Worm (Caenorhabditis elegans) whole organism, L4 larva: ENCODE results near the gene ZK1320.3.

Experiments
- F10B5.3 ChIP-seq: sonication (generic microtip); optimal IDR thresholded peaks from 2 replicates; lab custom pipeline; 2016; ENCODE audit warnings: mild to moderate bottlenecking, missing genetic modification characterization, missing compliant biosample characterization
- T20F7.1 ChIP-seq: fragments of 200-800 bp; sonication (Bioruptor generic); optimal IDR thresholded peaks from 2 replicates; lab custom pipeline; 2018; ENCODE audit warnings: mild to moderate bottlenecking, missing genetic modification characterization, missing compliant biosample characterization
- T26A8.4 ChIP-seq: fragments of 200-800 bp; sonication (Bioruptor generic); IDR thresholded peaks from 2 replicates; pipeline ENCODE4 v1.3.6; 2022; ENCODE audit warnings: missing genetic modification characterization, missing compliant biosample characterization
- Y5F2A.4 ChIP-seq: fragments of 200-800 bp; sonication (Bioruptor generic); optimal IDR thresholded peaks from 2 replicates; lab custom pipeline; 2018; ENCODE audit warnings: mild to moderate bottlenecking, missing genetic modification characterization, missing compliant biosample characterization
- aly-2 ChIP-seq: sonication (generic microtip); optimal IDR thresholded peaks from 2 replicates; lab custom pipeline; 2018; ENCODE audit warnings: missing biosample characterization, missing genetic modification characterization
- attf-4 ChIP-seq: sonication (generic microtip); optimal IDR thresholded peaks from 3 replicates; lab custom pipeline; 2017; ENCODE audit warnings: missing biosample characterization, missing genetic modification characterization
- ceh-20 ChIP-seq: fragments of 200-800 bp; sonication (Bioruptor generic); IDR thresholded peaks from 2 replicates; pipeline ENCODE4 v1.3.6; 2022; ENCODE audit warnings: missing genetic modification reagents, missing genetic modification characterization, missing compliant biosample characterization
- ceh-62 ChIP-seq: sonication (generic microtip); optimal IDR thresholded peaks from 2 replicates; lab custom pipeline; 2017; ENCODE audit warnings: missing biosample characterization, missing genetic modification characterization
- ces-1 ChIP-seq: fragments of 150-350 bp; sonication (generic microtip); optimal IDR thresholded peaks from 4 replicates; lab custom pipeline; 2014; ENCODE audit warnings: missing biosample characterization, missing genetic modification reagents, missing genetic modification characterization
- cey-2 ChIP-seq: sonication (generic microtip); optimal IDR thresholded peaks from 3 replicates; lab custom pipeline; 2017; ENCODE audit warnings: missing genetic modification characterization, mild to moderate bottlenecking, missing compliant biosample characterization, antibody characterized with exemption, borderline replicate concordance; ENCODE audit not compliant: insufficient read depth
- daf-12 ChIP-seq: fragments of 150-350 bp; optimal IDR thresholded peaks from 2 replicates; lab custom pipeline; 2014; ENCODE audit warnings: missing biosample characterization, missing genetic modification reagents, missing genetic modification characterization
- daf-16 ChIP-seq, 3 experiments: sonication (generic microtip); optimal IDR thresholded peaks; 2 replicates each; lab custom pipeline; 2016 to 2017; ENCODE audit warnings: missing genetic modification characterization in 3 of 3, missing genetic modification reagents in 3 of 3, mild to moderate bottlenecking in 2 of 3, missing compliant biosample characterization in 2 of 3, missing biosample characterization in 1 of 3, moderate library complexity in 1 of 3
- dmd-6 ChIP-seq: fragments of 200-800 bp; sonication (Bioruptor generic); IDR thresholded peaks from 2 replicates; pipeline ENCODE4 v1.3.6; 2022; ENCODE audit warnings: missing genetic modification reagents, missing genetic modification characterization, missing compliant biosample characterization
- dmd-8 ChIP-seq: fragments of 200-800 bp; sonication (Bioruptor generic); IDR thresholded peaks from 2 replicates; pipeline ENCODE4 v1.3.6; 2022; ENCODE audit warnings: missing genetic modification characterization, missing compliant biosample characterization
- dpl-1 ChIP-seq: fragments of 150-350 bp; optimal IDR thresholded peaks from 2 replicates; lab custom pipeline; 2014; ENCODE audit warnings: missing biosample characterization, missing genetic modification reagents, missing genetic modification characterization
- dve-1 ChIP-seq: sonication (generic microtip); optimal IDR thresholded peaks from 2 replicates; lab custom pipeline; 2017; ENCODE audit warnings: antibody characterized with exemption, mild to moderate bottlenecking, missing genetic modification characterization, missing compliant biosample characterization; ENCODE audit not compliant: insufficient read depth
- egl-27 ChIP-seq: sonication (generic microtip); optimal IDR thresholded peaks from 3 replicates; lab custom pipeline; 2017; ENCODE audit warnings: missing biosample characterization, missing genetic modification reagents, missing genetic modification characterization
- hlh-30 ChIP-seq: sonication (generic microtip); optimal IDR thresholded peaks from 2 replicates; lab custom pipeline; 2017; ENCODE audit warnings: antibody characterized with exemption, mild to moderate bottlenecking, missing genetic modification characterization, missing compliant biosample characterization; ENCODE audit not compliant: insufficient read depth
- hmg-1.1 ChIP-seq: fragments of 200-800 bp; sonication (Bioruptor generic); IDR thresholded peaks from 2 replicates; pipeline ENCODE4 v1.3.6; 2022; ENCODE audit warnings: missing genetic modification reagents, missing genetic modification characterization, missing compliant biosample characterization
- lin-38 ChIP-seq: fragments of 200-800 bp; sonication (Bioruptor generic); IDR thresholded peaks from 2 replicates; pipeline ENCODE4 v1.3.6; 2022; ENCODE audit warnings: missing genetic modification reagents, missing genetic modification characterization, missing compliant biosample characterization
- lin-39 ChIP-seq: fragments of 150-350 bp; optimal IDR thresholded peaks from 2 replicates; lab custom pipeline; 2014; ENCODE audit warnings: missing biosample characterization, missing genetic modification reagents, missing genetic modification characterization
- lsy-2 ChIP-seq, 2 experiments: fragments of 150-350 bp in 1 of 2; sonication (generic microtip) in 1 of 2; optimal IDR thresholded peaks; 2 replicates each; lab custom pipeline; 2014 to 2017; ENCODE audit warnings: missing biosample characterization in 2 of 2, missing genetic modification characterization in 2 of 2
- mep-1 ChIP-seq: fragments of 150-350 bp; sonication (generic microtip); optimal IDR thresholded peaks from 3 replicates; lab custom pipeline; 2014; ENCODE audit warnings: missing biosample characterization, missing genetic modification characterization
- mes-2 ChIP-seq: sonication (generic microtip); optimal IDR thresholded peaks from 2 replicates; lab custom pipeline; 2016; ENCODE audit warnings: missing genotype, mild to moderate bottlenecking, missing genetic modification characterization, missing compliant biosample characterization; ENCODE audit not compliant: poor library complexity, severe bottlenecking
- nhr-10 ChIP-seq: fragments of 150-350 bp; optimal IDR thresholded peaks from 2 replicates; lab custom pipeline; 2014; ENCODE audit warnings: missing biosample characterization, missing genetic modification characterization
- nhr-28 ChIP-seq: fragments of 150-350 bp; optimal IDR thresholded peaks from 2 replicates; lab custom pipeline; 2014; ENCODE audit warnings: missing biosample characterization, missing genetic modification characterization
- nhr-42 ChIP-seq: fragments of 200-800 bp; sonication (Bioruptor generic); IDR thresholded peaks from 2 replicates; pipeline ENCODE4 v1.3.6; 2022; ENCODE audit warnings: missing genetic modification characterization, missing compliant biosample characterization
- nhr-48 ChIP-seq: sonication (generic microtip); optimal IDR thresholded peaks from 2 replicates; lab custom pipeline; 2016; ENCODE audit warnings: mild to moderate bottlenecking, missing genetic modification characterization, missing compliant biosample characterization
- nhr-6 ChIP-seq: fragments of 150-350 bp; optimal IDR thresholded peaks from 2 replicates; lab custom pipeline; 2014; ENCODE audit warnings: missing biosample characterization, missing genetic modification characterization
- pqm-1 ChIP-seq: sonication (generic microtip); optimal IDR thresholded peaks from 2 replicates; lab custom pipeline; 2017; ENCODE audit warnings: missing biosample characterization, missing genetic modification characterization
- snpc-4 ChIP-seq: fragments of 150-350 bp; optimal IDR thresholded peaks from 2 replicates; lab custom pipeline; 2014; ENCODE audit warnings: missing biosample characterization, missing genetic modification characterization
- tag-97 ChIP-seq: fragments of 200-800 bp; sonication (Bioruptor generic); IDR thresholded peaks from 2 replicates; pipeline ENCODE4 v1.3.6; 2022; ENCODE audit warnings: missing genetic modification characterization, missing compliant biosample characterization
- tra-1 ChIP-seq: fragments of 200-800 bp; sonication (Bioruptor generic); IDR thresholded peaks from 2 replicates; pipeline ENCODE4 v1.3.6; 2022; ENCODE audit warnings: missing genetic modification reagents, missing genetic modification characterization, missing compliant biosample characterization
- unc-39 ChIP-seq: sonication (generic microtip); optimal IDR thresholded peaks from 2 replicates; lab custom pipeline; 2017; ENCODE audit warnings: missing biosample characterization, missing genetic modification characterization
- unc-62 ChIP-seq, 3 experiments: fragments of 150-350 bp in 1 of 3; sonication (generic microtip); optimal IDR thresholded peaks in 2 of 3; peaks in 1 of 3; 1 replicate in 1 of 3; 2 replicates in 2 of 3; lab custom pipeline; 2014 to 2017; ENCODE audit warnings: missing biosample characterization in 3 of 3, missing genetic modification characterization in 3 of 3, missing genetic modification reagents in 3 of 3, missing genotype in 1 of 3
- zfp-2 ChIP-seq: sonication (generic microtip); optimal IDR thresholded peaks from 2 replicates; lab custom pipeline; 2016; ENCODE audit warnings: mild to moderate bottlenecking, missing genetic modification characterization, missing compliant biosample characterization
- zip-11 ChIP-seq: fragments of 200-800 bp; sonication (Bioruptor generic); IDR thresholded peaks from 2 replicates; pipeline ENCODE4 v1.3.6; 2022; ENCODE audit warnings: missing genetic modification characterization, missing compliant biosample characterization
- zip-2 ChIP-seq: fragments of 150-350 bp; optimal IDR thresholded peaks from 2 replicates; lab custom pipeline; 2014; ENCODE audit warnings: missing biosample characterization, missing genetic modification characterization
- ztf-7 ChIP-seq: fragments of 150-350 bp; optimal IDR thresholded peaks from 2 replicates; lab custom pipeline; 2014; ENCODE audit warnings: missing biosample characterization, missing genetic modification characterization

ZK1320.3 gene

ce11 chrII:9660379-9660778 lies at the start of gene ZK1320.3:
ZK1320.3 (minus strand) TSS chrII:9660419.
- TF ChIP-seq snpc-4 (tag; lab: Kevin White, UChicago) (no peak), pqm-1 (tag; lab: Kevin White, UChicago) (peak; percentile 56), lin-39 (no peak), nhr-10 (tag; lab: Kevin White, UChicago) (no peak), mep-1 (tag; lab: Kevin White, UChicago) (no peak), tag-97 (GFP tag; lab: Robert Waterston, UW) (no peak), dve-1 (tag; lab: Kevin White, UChicago) (peak; percentile 58), unc-39 (tag; lab: Kevin White, UChicago) (no peak), nhr-28 (tag; lab: Kevin White, UChicago) (peak; percentile 45), Y5F2A.4 (no peak), daf-16 (GFP tag; optimal IDR thresholded peaks at IDR 0.05; lab: Kevin White, UChicago) (no peak), daf-16 (tag; optimal IDR thresholded peaks at IDR 0.05; lab: Kevin White, UChicago) (peak; percentile 71), cey-2 (tag; lab: Kevin White, UChicago) (no peak), nhr-48 (tag; lab: Kevin White, UChicago) (no peak), zip-2 (tag; lab: Kevin White, UChicago) (no peak), egl-27 (tag; lab: Kevin White, UChicago) (no peak), ceh-62 (tag; lab: Kevin White, UChicago) (no peak), zip-11 (no peak), nhr-42 (GFP tag; lab: Robert Waterston, UW) (no peak), daf-12 (no peak), ces-1 (GFP tag; lab: Kevin White, UChicago) (no peak), zfp-2 (no peak), aly-2 (tag; lab: Kevin White, UChicago) (no peak), dmd-8 (GFP tag; lab: Robert Waterston, UW) (no peak), dmd-6 (GFP tag; lab: Robert Waterston, UW) (peak; percentile 64), ceh-20 (GFP tag; lab: Robert Waterston, UW) (no peak), ztf-7 (tag; lab: Kevin White, UChicago) (no peak), T26A8.4 (GFP tag; lab: Robert Waterston, UW) (no peak), attf-4 (tag; lab: Kevin White, UChicago) (no peak), unc-62 (GFP tag; optimal IDR thresholded peaks at IDR 0.05 in 1 of 2; lab: Kevin White, UChicago) (peak in 1 of 2 experiments; percentile 94), unc-62 (tag; optimal IDR thresholded peaks at IDR 0.05; lab: Kevin White, UChicago) (no peak)

DNA sequence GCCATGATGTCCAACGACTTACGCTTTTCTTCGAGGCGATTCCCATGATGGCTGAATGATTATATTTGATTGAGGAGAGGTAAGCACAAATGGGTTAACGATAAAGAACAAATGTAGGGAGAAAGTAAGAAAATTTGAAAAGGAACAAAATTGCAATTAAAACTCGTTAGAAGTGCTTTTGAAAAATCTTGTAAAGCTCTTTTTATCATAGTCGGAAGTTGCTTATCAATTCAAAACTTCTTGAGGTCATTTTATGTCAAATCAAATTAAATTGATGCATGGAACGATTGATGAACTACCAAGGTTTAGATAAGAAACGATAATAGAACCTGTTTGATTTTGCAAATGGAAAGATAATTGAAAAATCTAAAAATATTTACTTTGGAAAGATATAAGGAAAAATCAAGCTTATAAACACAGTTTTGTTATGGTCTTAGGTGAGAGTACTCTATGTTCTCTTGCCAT lies 48.6 kb upstream of the ZK1320.3 start, which contains the start of gene glt-5:
TSS of gene glt-5 (minus strand) at position 51 of the 465 bp plus-strand sequence.
- no peak for TF ChIP-seq tra-1 (GFP tag; lab: Robert Waterston, UW)

ce11 chrII:9706207-9706606 lies 46.0 kb upstream of the ZK1320.3 start, which contains the start of gene Y53C12A.3:
Y53C12A.3 (minus strand) TSS chrII:9706240.
- TF ChIP-seq lsy-2 (tag; optimal IDR thresholded peaks at IDR 0.05; lab: Kevin White, UChicago) (peak in 1 of 2 experiments; percentile 81), F10B5.3 (no peak), nhr-28 (tag; lab: Kevin White, UChicago) (peak; percentile 6), nhr-48 (tag; lab: Kevin White, UChicago) (no peak), hlh-30 (tag; lab: Kevin White, UChicago) (peak; percentile 51), nhr-6 (tag; lab: Kevin White, UChicago) (peak; percentile 18), mes-2 (tag; lab: Kevin White, UChicago) (peak; percentile 70), T20F7.1 (GFP tag; lab: Kevin White, UChicago) (peak; percentile 34), dpl-1 (GFP tag; lab: Kevin White, UChicago) (peak; percentile 89), hmg-1.1 (no peak), mep-1 (tag; lab: Kevin White, UChicago) (peak; percentile 12), lin-38 (peak; percentile 88)
